Worm (Caenorhabditis elegans) whole organism, L3 larva: ENCODE measurements around the gene Y43F8B.23.

Experiments used
- ZK546.5 ChIP-seq: sonication (generic microtip); optimal IDR thresholded peaks from 2 replicates; lab custom pipeline; 2017; ENCODE audit warnings: missing biosample characterization, missing genetic modification characterization
- ceh-16 ChIP-seq: sonication (generic microtip); optimal IDR thresholded peaks from 2 replicates; lab custom pipeline; 2017; ENCODE audit warnings: missing biosample characterization, missing genetic modification characterization
- ceh-28 ChIP-seq: fragments of 150-350 bp; optimal IDR thresholded peaks from 2 replicates; lab custom pipeline; 2014; ENCODE audit warnings: missing biosample characterization, missing genetic modification reagents, missing genetic modification characterization
- ceh-82 ChIP-seq: fragments of 150-350 bp; optimal IDR thresholded peaks from 2 replicates; lab custom pipeline; 2014; ENCODE audit warnings: missing biosample characterization, missing genetic modification characterization
- ceh-9 ChIP-seq: sonication (generic microtip); optimal IDR thresholded peaks from 2 replicates; lab custom pipeline; 2018; ENCODE audit warnings: missing biosample characterization, missing genetic modification characterization
- egl-5 ChIP-seq: fragments of 150-350 bp; optimal IDR thresholded peaks from 2 replicates; lab custom pipeline; 2017; ENCODE audit warnings: missing biosample characterization, missing genetic modification reagents, missing genetic modification characterization, inconsistent platforms
- elt-2 ChIP-seq: sonication (generic microtip); optimal IDR thresholded peaks from 2 replicates; lab custom pipeline; 2016; ENCODE audit warnings: missing genetic modification reagents, mild to moderate bottlenecking, missing genetic modification characterization, missing compliant biosample characterization
- elt-3 ChIP-seq, 3 experiments: fragments of 150-350 bp in 1 of 3; sonication (generic microtip) in 2 of 3; optimal IDR thresholded peaks; 2 replicates in 2 of 3; 4 replicates in 1 of 3; lab custom pipeline; 2014 to 2017; ENCODE audit warnings: missing biosample characterization in 3 of 3, missing genetic modification characterization in 3 of 3
- eor-1 ChIP-seq, 2 experiments: fragments of 150-350 bp; optimal IDR thresholded peaks; 2 replicates each; lab custom pipeline; 2014 to 2018; ENCODE audit warnings: missing biosample characterization in 2 of 2, missing genetic modification characterization in 2 of 2
- fkh-10 ChIP-seq: sonication (generic microtip); optimal IDR thresholded peaks from 2 replicates; lab custom pipeline; 2017; ENCODE audit warnings: missing biosample characterization, missing genetic modification reagents, missing genetic modification characterization
- fkh-2 ChIP-seq: fragments of 150-350 bp; optimal IDR thresholded peaks from 2 replicates; lab custom pipeline; 2014; ENCODE audit warnings: missing biosample characterization, missing genetic modification reagents, missing genetic modification characterization
- fos-1 ChIP-seq: fragments of 150-350 bp; optimal IDR thresholded peaks from 2 replicates; lab custom pipeline; 2014; ENCODE audit warnings: missing biosample characterization, missing genetic modification characterization
- hmg-11 ChIP-seq: sonication (generic microtip); optimal IDR thresholded peaks from 2 replicates; lab custom pipeline; 2016; ENCODE audit warnings: missing genetic modification characterization, missing compliant biosample characterization
- lin-39 ChIP-seq: fragments of 150-350 bp; optimal IDR thresholded peaks from 2 replicates; lab custom pipeline; 2018; ENCODE audit warnings: missing biosample characterization, missing genetic modification reagents, missing genetic modification characterization
- lsy-12 ChIP-seq: sonication (generic microtip); optimal IDR thresholded peaks from 2 replicates; lab custom pipeline; 2016; ENCODE audit warnings: mild to moderate bottlenecking, missing genetic modification characterization, missing compliant biosample characterization
- mml-1 ChIP-seq: fragments of 150-350 bp; sonication (generic microtip); optimal IDR thresholded peaks from 3 replicates; lab custom pipeline; 2014; ENCODE audit warnings: missing biosample characterization, missing genetic modification characterization
- nfya-1 ChIP-seq: sonication (generic microtip); optimal IDR thresholded peaks from 2 replicates; lab custom pipeline; 2017; ENCODE audit warnings: missing genetic modification characterization, mild to moderate bottlenecking, missing compliant biosample characterization, antibody characterized with exemption, moderate library complexity; ENCODE audit not compliant: insufficient read depth
- nhr-11 ChIP-seq: fragments of 150-350 bp; optimal IDR thresholded peaks from 2 replicates; lab custom pipeline; 2014; ENCODE audit warnings: missing biosample characterization, missing genetic modification characterization
- nhr-237 ChIP-seq: fragments of 150-350 bp; optimal IDR thresholded peaks from 2 replicates; lab custom pipeline; 2014; ENCODE audit warnings: missing biosample characterization, missing genetic modification characterization
- nhr-25 ChIP-seq: sonication (generic microtip); optimal IDR thresholded peaks from 2 replicates; lab custom pipeline; 2017; ENCODE audit warnings: missing biosample characterization, missing genetic modification characterization
- nhr-43 ChIP-seq: sonication (generic microtip); optimal IDR thresholded peaks from 2 replicates; lab custom pipeline; 2016; ENCODE audit warnings: mild to moderate bottlenecking, missing genetic modification characterization, missing compliant biosample characterization; ENCODE audit not compliant: poor library complexity, severe bottlenecking
- nhr-76 ChIP-seq: fragments of 150-350 bp; sonication (generic microtip); optimal IDR thresholded peaks from 5 replicates; lab custom pipeline; 2014; ENCODE audit warnings: missing biosample characterization, missing genetic modification characterization
- pha-4 ChIP-seq: fragments of 150-350 bp; optimal IDR thresholded peaks from 2 replicates; lab custom pipeline; 2014; ENCODE audit warnings: missing biosample characterization, missing genetic modification reagents, missing genetic modification characterization
- pqm-1 ChIP-seq: fragments of 150-350 bp; optimal IDR thresholded peaks from 2 replicates; lab custom pipeline; 2017; ENCODE audit warnings: missing biosample characterization, missing genetic modification characterization, inconsistent platforms
- skn-1 ChIP-seq: fragments of 150-350 bp; optimal IDR thresholded peaks from 2 replicates; lab custom pipeline; 2014; ENCODE audit warnings: missing biosample characterization, missing genetic modification characterization
- snpc-4 ChIP-seq: fragments of 150-350 bp; optimal IDR thresholded peaks from 2 replicates; lab custom pipeline; 2014; ENCODE audit warnings: missing biosample characterization, missing genetic modification characterization
- unc-39 ChIP-seq: sonication (generic microtip); optimal IDR thresholded peaks from 4 replicates; lab custom pipeline; 2017; ENCODE audit warnings: missing biosample characterization, missing genetic modification characterization
- zag-1 ChIP-seq: fragments of 150-350 bp; optimal IDR thresholded peaks from 2 replicates; lab custom pipeline; 2014; ENCODE audit warnings: missing biosample characterization, missing genetic modification characterization
- ztf-11 ChIP-seq: fragments of 150-350 bp; optimal IDR thresholded peaks from 2 replicates; lab custom pipeline; 2014; ENCODE audit warnings: missing biosample characterization, missing genetic modification characterization
- ztf-4 ChIP-seq: fragments of 150-350 bp; optimal IDR thresholded peaks from 2 replicates; lab custom pipeline; 2014; ENCODE audit warnings: missing biosample characterization, missing genetic modification characterization

Gene Y43F8B.23

DNA sequence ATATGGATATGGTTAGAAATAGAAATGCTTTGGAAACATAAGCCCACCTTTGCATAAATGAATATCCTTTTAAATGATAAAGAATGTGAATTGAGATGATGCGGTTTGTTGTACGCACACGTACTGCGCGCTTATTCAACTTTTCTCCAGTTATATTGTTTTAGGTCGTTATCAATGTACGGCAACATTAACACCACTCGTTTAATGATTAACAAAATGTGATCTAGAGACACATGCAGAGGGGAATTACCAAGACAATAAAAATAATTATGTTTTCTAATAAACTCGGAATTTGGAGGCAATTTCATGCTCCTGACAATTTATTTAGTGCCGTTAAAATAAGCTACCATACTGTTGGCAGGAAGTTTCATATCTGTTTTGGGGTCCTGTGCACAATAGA lies 22.0 kb downstream of the Y43F8B.23 start, which contains the start of gene M04C3.1:
Gene M04C3.1 (minus strand): TSS at position 164 of the 400 bp plus-strand sequence.
- TF ChIP-seq ceh-9 (tag; lab: Kevin White, UChicago) = no peak
- TF ChIP-seq pqm-1 (tag; lab: Kevin White, UChicago) = peak; percentile 24
- TF ChIP-seq nhr-25 (tag; lab: Kevin White, UChicago) = no peak
- TF ChIP-seq ceh-28 (tag; lab: Kevin White, UChicago) = no peak
- TF ChIP-seq zag-1 (tag; lab: Kevin White, UChicago) = no peak
- TF ChIP-seq nhr-76 = no peak
- TF ChIP-seq eor-1 (tag; optimal IDR thresholded peaks at IDR 0.05; lab: Kevin White, UChicago) = no peak
- TF ChIP-seq elt-2 = peak; percentile 67
- no peak for TF ChIP-seq unc-39 (tag; lab: Kevin White, UChicago)
- TF ChIP-seq mml-1 (tag; lab: Kevin White, UChicago) = no peak
- TF ChIP-seq ceh-16 = no peak
- no peak for TF ChIP-seq fkh-2 (tag; lab: Kevin White, UChicago)

DNA sequence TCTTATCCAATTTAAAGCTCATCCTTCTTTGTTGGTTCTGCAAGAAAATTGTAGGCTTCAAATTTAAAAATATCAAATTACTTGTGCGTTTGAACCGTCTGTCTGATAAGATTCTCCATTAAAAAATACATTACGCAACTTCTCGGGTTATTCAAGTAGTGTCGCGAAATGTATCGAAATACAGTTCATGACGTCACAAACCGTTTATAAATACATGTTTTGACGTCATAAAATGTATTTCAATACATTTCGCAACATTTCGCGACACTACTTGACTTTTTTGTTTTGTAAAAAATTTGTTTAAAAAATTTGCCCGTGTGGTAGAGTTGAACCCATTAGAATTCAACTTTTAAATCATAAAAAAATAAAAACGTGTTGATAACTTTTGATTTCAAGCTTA lies 23.8 kb downstream of the Y43F8B.23 start:
- TF ChIP-seq nhr-11 (tag; lab: Kevin White, UChicago) (no peak), elt-2 (peak; percentile 30)

DNA sequence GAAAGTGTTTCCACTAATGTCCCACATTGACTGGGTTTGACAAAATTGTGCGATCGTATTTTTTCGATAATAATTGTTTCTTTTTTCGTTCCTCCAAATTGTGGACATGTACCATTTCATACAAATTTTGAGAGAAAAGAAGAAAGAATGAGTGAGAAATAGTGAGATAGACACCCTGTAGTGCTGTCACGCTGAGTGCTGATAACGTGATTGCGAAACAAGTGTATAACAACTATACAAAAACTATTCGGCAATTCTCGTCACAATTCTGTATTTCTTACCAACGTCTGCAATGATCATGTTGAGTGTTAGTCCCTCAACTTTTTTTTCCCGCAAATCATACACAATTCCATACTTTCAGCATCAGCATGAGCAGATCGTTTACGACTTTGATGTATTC lies 31.1 kb downstream of the Y43F8B.23 start, which contains the start of gene C25F9.14:
Gene C25F9.14 (plus strand): TSS at position 178 of the 400 bp plus-strand sequence.
- TF ChIP-seq fos-1 (tag; lab: Kevin White, UChicago) = no peak
- no peak for TF ChIP-seq egl-5 (tag; lab: Kevin White, UChicago)
- no peak for TF ChIP-seq ztf-11 (tag; lab: Kevin White, UChicago)
- TF ChIP-seq elt-2 = peak; percentile 49
- TF ChIP-seq, all 47 proteins: peak for 1

DNA sequence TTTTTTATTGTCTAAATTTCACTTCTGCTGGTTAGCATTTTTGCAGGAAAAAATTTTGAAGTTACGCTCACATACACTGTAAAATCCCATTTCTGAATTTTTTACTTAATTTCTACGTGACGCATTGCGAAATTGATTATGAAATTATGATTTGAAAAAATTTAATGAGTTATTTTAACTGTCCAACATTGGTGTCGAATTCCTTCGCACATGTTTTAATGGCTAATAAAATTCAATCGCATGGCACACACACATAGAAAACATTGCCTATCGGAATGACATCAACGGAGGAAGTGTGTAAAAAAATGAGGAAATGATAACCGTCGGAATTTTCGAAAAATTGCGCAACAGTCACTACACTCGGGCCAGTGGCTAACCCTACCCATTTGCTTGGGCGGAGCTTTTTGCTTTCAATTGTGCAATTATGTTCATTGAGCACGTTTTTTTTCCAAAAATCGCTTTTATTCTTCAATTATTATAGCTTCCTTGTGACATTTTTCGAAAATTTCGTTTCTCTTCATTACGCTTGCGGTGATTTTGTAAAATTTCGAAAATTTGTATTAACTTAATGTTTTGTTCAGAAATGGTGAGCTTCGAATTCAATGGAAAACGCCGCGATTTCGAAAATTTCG lies 33.5 kb downstream of the Y43F8B.23 start, which contains the start of gene C25F9.16:
Gene C25F9.16 (plus strand): TSS at position 582 of the 632 bp plus-strand sequence.
- TF ChIP-seq pqm-1 (tag; lab: Kevin White, UChicago) = peak; percentile 1
- TF ChIP-seq lin-39 (tag; lab: Kevin White, UChicago) = no peak
- no peak for TF ChIP-seq pha-4
- no peak for TF ChIP-seq fkh-2 (tag; lab: Kevin White, UChicago)
- peak; percentile 60 for TF ChIP-seq elt-2
- TF ChIP-seq nhr-237 (tag; lab: Kevin White, UChicago) = no peak
- no peak for TF ChIP-seq nfya-1
- TF ChIP-seq skn-1 (tag; lab: Kevin White, UChicago) = no peak
- TF ChIP-seq nhr-43 = no peak
- no peak for TF ChIP-seq snpc-4

DNA sequence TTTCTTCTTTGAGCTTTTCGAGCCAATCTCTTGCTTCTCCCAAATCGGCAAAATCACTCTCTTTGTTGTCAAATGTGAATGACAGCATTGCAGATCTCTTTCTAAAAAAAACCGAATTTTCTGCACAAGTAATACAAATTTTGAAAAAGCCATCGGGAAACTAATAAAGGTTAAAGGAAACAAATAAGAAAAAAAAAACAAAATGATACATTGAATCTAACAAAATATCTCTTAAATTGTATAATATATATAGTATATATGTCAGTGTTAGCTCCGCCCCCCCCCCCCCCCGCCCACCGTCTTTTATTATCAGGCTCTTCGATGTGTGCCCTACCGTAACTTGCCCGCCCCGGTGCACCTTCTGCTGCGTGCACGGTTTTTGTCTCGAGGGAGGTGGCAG lies 34.5 kb downstream of the Y43F8B.23 start, which contains the start of gene C25F9.11:
Gene C25F9.11 (minus strand): TSS at position 101 of the 400 bp plus-strand sequence.
- TF ChIP-seq lsy-12 (tag; lab: Kevin White, UChicago) (no peak), ceh-82 (tag; lab: Kevin White, UChicago) (no peak), elt-3 (tag; optimal IDR thresholded peaks at IDR 0.05; lab: Kevin White, UChicago) (no peak), elt-2 (peak; percentile 12), fkh-2 (tag; lab: Kevin White, UChicago) (no peak), nhr-25 (tag; lab: Kevin White, UChicago) (no peak), ztf-4 (tag; lab: Kevin White, UChicago) (no peak), skn-1 (tag; lab: Kevin White, UChicago) (no peak), zag-1 (tag; lab: Kevin White, UChicago) (no peak)

DNA sequence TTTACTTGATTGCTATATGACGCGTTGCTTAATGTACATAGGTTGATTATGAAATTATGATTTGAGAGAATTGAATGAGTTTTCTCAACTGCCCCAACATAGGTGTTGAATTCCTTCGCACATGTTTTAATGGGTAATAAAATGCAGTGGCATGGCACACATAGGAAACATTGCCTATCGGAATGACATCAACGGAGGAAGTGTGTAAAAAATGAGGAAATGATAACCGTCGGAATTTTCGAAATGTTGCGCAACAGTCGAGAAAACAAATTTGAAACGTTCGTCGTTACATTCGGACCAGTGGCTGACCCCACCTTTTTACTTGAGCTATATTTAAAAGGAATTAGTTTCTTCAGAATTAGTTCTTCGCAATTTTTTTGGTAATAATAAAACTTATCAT lies 35.4 kb downstream of the Y43F8B.23 start:
- TF ChIP-seq ZK546.5 (no peak), elt-2 (peak; percentile 40), fkh-10 (GFP tag; lab: Kevin White, UChicago) (no peak), nfya-1 (no peak), fos-1 (tag; lab: Kevin White, UChicago) (no peak), lin-39 (tag; lab: Kevin White, UChicago) (no peak), nhr-25 (tag; lab: Kevin White, UChicago) (no peak), hmg-11 (tag; lab: Kevin White, UChicago) (no peak)
